Fruit fly (Drosophila melanogaster) S2 (cell line): ENCODE measurements around the gene roq.

Experiments used
- CG8478 ChIP-seq: fragments of >200 bp; optimal IDR thresholded peaks from 2 replicates; lab custom pipeline; 2018
- CTCF ChIP-seq, 2 experiments: fragments of >200 bp; optimal IDR thresholded peaks; 2 replicates each; lab custom pipeline; 2018

dm6 chr3L:16377768-16378764, at the start of gene roq:
- peak; percentile 15 to 44 for TF ChIP-seq CTCF (optimal IDR thresholded peaks at IDR 0.05; lab: Kevin White, UChicago)
- TF ChIP-seq CG8478 (lab: Kevin White, UChicago): no peak
